Worm (Caenorhabditis elegans) whole organism, L2 larva: Measurements from ENCODE around the gene Y50D4C.5.

Experiments
- C34F6.9 ChIP-seq: fragments of 150-350 bp; optimal IDR thresholded peaks from 2 replicates; lab custom pipeline; 2014; ENCODE audit warnings: missing biosample characterization, missing genetic modification characterization
- F13H6.1 ChIP-seq: sonication (generic microtip); optimal IDR thresholded peaks from 2 replicates; lab custom pipeline; 2016; ENCODE audit warnings: missing genetic modification characterization, missing compliant biosample characterization
- Y55F3AM.14 ChIP-seq: fragments of 200-800 bp; sonication (Bioruptor generic); optimal IDR thresholded peaks from 2 replicates; lab custom pipeline; 2018; ENCODE audit warnings: mild to moderate bottlenecking, missing genetic modification characterization, missing compliant biosample characterization
- alr-1 ChIP-seq: fragments of 150-350 bp; optimal IDR thresholded peaks from 2 replicates; lab custom pipeline; 2014; ENCODE audit warnings: missing biosample characterization, missing genetic modification characterization
- aly-2 ChIP-seq: fragments of 150-350 bp; optimal IDR thresholded peaks from 2 replicates; lab custom pipeline; 2014; ENCODE audit warnings: missing biosample characterization, missing genetic modification characterization
- ama-1 ChIP-seq: fragments of 150-350 bp; optimal IDR thresholded peaks from 2 replicates; lab custom pipeline; 2018; ENCODE audit warnings: inconsistent platforms
- ceh-16 ChIP-seq: fragments of 150-350 bp; optimal IDR thresholded peaks from 2 replicates; lab custom pipeline; 2014; ENCODE audit warnings: missing biosample characterization, missing genetic modification characterization
- ceh-82 ChIP-seq: fragments of 150-350 bp; optimal IDR thresholded peaks from 2 replicates; lab custom pipeline; 2014; ENCODE audit warnings: missing biosample characterization, missing genetic modification characterization
- crh-2 ChIP-seq: sonication (generic microtip); optimal IDR thresholded peaks from 2 replicates; lab custom pipeline; 2017; ENCODE audit warnings: missing biosample characterization, missing genetic modification characterization
- egl-27 ChIP-seq: sonication (generic microtip); optimal IDR thresholded peaks from 3 replicates; lab custom pipeline; 2017; ENCODE audit warnings: missing biosample characterization, missing genetic modification reagents, missing genetic modification characterization
- elt-1 ChIP-seq: fragments of 150-350 bp; optimal IDR thresholded peaks from 2 replicates; lab custom pipeline; 2014; ENCODE audit warnings: missing biosample characterization, missing genetic modification characterization
- elt-3 ChIP-seq: sonication (generic microtip); optimal IDR thresholded peaks from 2 replicates; lab custom pipeline; 2017; ENCODE audit warnings: missing biosample characterization, missing genetic modification characterization
- fos-1 ChIP-seq: fragments of 150-350 bp; optimal IDR thresholded peaks from 2 replicates; lab custom pipeline; 2014; ENCODE audit warnings: missing biosample characterization, missing genetic modification characterization
- lin-11 ChIP-seq: fragments of 150-350 bp; sonication (generic microtip); optimal IDR thresholded peaks from 2 replicates; lab custom pipeline; 2014; ENCODE audit warnings: missing biosample characterization, missing genetic modification characterization, inconsistent platforms, mixed read lengths
- lin-39 ChIP-seq: fragments of 150-350 bp; optimal IDR thresholded peaks from 2 replicates; lab custom pipeline; 2014; ENCODE audit warnings: missing biosample characterization, missing genetic modification reagents, missing genetic modification characterization
- lsy-2 ChIP-seq, 2 experiments: fragments of 150-350 bp in 1 of 2; sonication (generic microtip) in 1 of 2; optimal IDR thresholded peaks; 2 replicates each; lab custom pipeline; 2014 to 2017; ENCODE audit warnings: missing biosample characterization in 2 of 2, missing genetic modification characterization in 2 of 2
- mdl-1 ChIP-seq, 2 experiments: fragments of 150-350 bp in 1 of 2; sonication (generic microtip) in 1 of 2; optimal IDR thresholded peaks; 2 replicates each; lab custom pipeline; 2017; ENCODE audit warnings: missing biosample characterization in 2 of 2, missing genetic modification characterization in 2 of 2
- nhr-10 ChIP-seq: sonication (generic microtip); optimal IDR thresholded peaks from 2 replicates; lab custom pipeline; 2017; ENCODE audit warnings: missing biosample characterization, missing genetic modification characterization
- nhr-11 ChIP-seq: fragments of 150-350 bp; optimal IDR thresholded peaks from 2 replicates; lab custom pipeline; 2014; ENCODE audit warnings: missing biosample characterization, missing genetic modification characterization
- nhr-12 ChIP-seq: fragments of 150-350 bp; optimal IDR thresholded peaks from 2 replicates; lab custom pipeline; 2014; ENCODE audit warnings: missing biosample characterization, missing genetic modification characterization
- nhr-129 ChIP-seq: fragments of 150-350 bp; optimal IDR thresholded peaks from 2 replicates; lab custom pipeline; 2014; ENCODE audit warnings: missing biosample characterization, missing genetic modification characterization
- nhr-21 ChIP-seq: fragments of 150-350 bp; optimal IDR thresholded peaks from 2 replicates; lab custom pipeline; 2014; ENCODE audit warnings: missing biosample characterization, missing genetic modification characterization
- nhr-23 ChIP-seq: fragments of 150-350 bp; optimal IDR thresholded peaks from 2 replicates; lab custom pipeline; 2014; ENCODE audit warnings: missing biosample characterization, missing genetic modification reagents, missing genetic modification characterization
- nhr-237 ChIP-seq: fragments of 150-350 bp; optimal IDR thresholded peaks from 2 replicates; lab custom pipeline; 2014; ENCODE audit warnings: missing biosample characterization, missing genetic modification characterization
- nhr-25 ChIP-seq: fragments of 150-350 bp; sonication (generic microtip); optimal IDR thresholded peaks from 3 replicates; lab custom pipeline; 2014; ENCODE audit warnings: missing biosample characterization, missing genetic modification characterization
- nhr-6 ChIP-seq: fragments of 150-350 bp; optimal IDR thresholded peaks from 2 replicates; lab custom pipeline; 2014; ENCODE audit warnings: missing biosample characterization, missing genetic modification characterization
- peb-1 ChIP-seq: fragments of 150-350 bp; optimal IDR thresholded peaks from 2 replicates; lab custom pipeline; 2014; ENCODE audit warnings: missing biosample characterization, missing genetic modification characterization
- sem-4 ChIP-seq: fragments of 150-350 bp; optimal IDR thresholded peaks from 2 replicates; lab custom pipeline; 2014; ENCODE audit warnings: missing biosample characterization, missing genetic modification reagents, missing genetic modification characterization
- skn-1 ChIP-seq: sonication (generic microtip); optimal IDR thresholded peaks from 2 replicates; lab custom pipeline; 2017; ENCODE audit warnings: missing biosample characterization, missing genetic modification characterization
- sma-3 ChIP-seq: sonication (generic microtip); optimal IDR thresholded peaks from 2 replicates; lab custom pipeline; 2016; ENCODE audit warnings: missing genetic modification reagents, missing genetic modification characterization, missing compliant biosample characterization
- sma-9 ChIP-seq, 2 experiments: fragments of 150-350 bp in 1 of 2; sonication (generic microtip) in 1 of 2; optimal IDR thresholded peaks; 2 replicates each; lab custom pipeline; 2014 to 2016; ENCODE audit warnings: missing genetic modification characterization in 2 of 2, mild to moderate bottlenecking in 1 of 2, missing biosample characterization in 1 of 2, missing compliant biosample characterization in 1 of 2, missing genetic modification reagents in 1 of 2, moderate library complexity in 1 of 2
- snpc-4 ChIP-seq: fragments of 150-350 bp; optimal IDR thresholded peaks from 2 replicates; lab custom pipeline; 2014; ENCODE audit warnings: missing biosample characterization, missing genetic modification characterization
- unc-39 ChIP-seq: fragments of 150-350 bp; optimal IDR thresholded peaks from 2 replicates; lab custom pipeline; 2014; ENCODE audit warnings: missing biosample characterization, missing genetic modification characterization
- unc-55 ChIP-seq: fragments of 150-350 bp; sonication (generic microtip); optimal IDR thresholded peaks from 3 replicates; lab custom pipeline; 2014; ENCODE audit warnings: missing biosample characterization, missing genetic modification reagents, missing genetic modification characterization
- zag-1 ChIP-seq: fragments of 150-350 bp; optimal IDR thresholded peaks from 2 replicates; lab custom pipeline; 2014; ENCODE audit warnings: missing biosample characterization, missing genetic modification characterization
- ztf-1 ChIP-seq: fragments of 200-800 bp; sonication (Bioruptor generic); conservative IDR thresholded peaks from 2 replicates; pipeline ENCODE4 v1.3.6; 2022; ENCODE audit warnings: missing genetic modification characterization, missing compliant biosample characterization
- ztf-11 ChIP-seq: sonication (generic microtip); optimal IDR thresholded peaks from 2 replicates; lab custom pipeline; 2017; ENCODE audit warnings: missing biosample characterization, missing genetic modification characterization
- ztf-4 ChIP-seq: fragments of 150-350 bp; optimal IDR thresholded peaks from 2 replicates; lab custom pipeline; 2014; ENCODE audit warnings: missing biosample characterization, missing genetic modification characterization

The Y50D4C.5 gene

DNA sequence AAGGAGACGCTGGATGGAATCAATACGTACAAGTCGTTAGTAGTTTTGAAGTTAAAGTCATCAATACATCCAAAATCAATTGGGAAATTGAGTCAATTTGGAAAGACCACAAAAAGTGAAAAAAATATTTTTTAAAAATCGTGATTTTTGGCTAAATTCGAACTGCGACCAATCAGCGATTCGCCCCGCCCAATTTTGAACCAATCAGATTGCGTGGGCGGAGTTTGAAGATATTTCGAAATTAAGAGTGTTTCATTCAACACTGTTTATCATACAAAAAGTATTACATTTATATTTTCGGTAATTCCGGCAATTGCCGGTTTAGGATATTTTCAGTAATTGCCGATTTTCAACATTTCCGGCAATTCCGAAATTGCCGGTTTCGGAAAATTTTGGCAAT is 13.7 kb upstream of the Y50D4C.5 start:
- TF ChIP-seq C34F6.9 (tag; lab: Kevin White, UChicago): no peak
- no peak for TF ChIP-seq aly-2 (tag; lab: Kevin White, UChicago)
- no peak for TF ChIP-seq nhr-6 (tag; lab: Kevin White, UChicago)
- TF ChIP-seq nhr-23: no peak
- no peak for TF ChIP-seq lin-11 (tag; lab: Kevin White, UChicago)
- no peak for TF ChIP-seq ceh-82 (tag; lab: Kevin White, UChicago)
- no peak for TF ChIP-seq fos-1 (tag; lab: Kevin White, UChicago)
- TF ChIP-seq nhr-12: no peak

DNA sequence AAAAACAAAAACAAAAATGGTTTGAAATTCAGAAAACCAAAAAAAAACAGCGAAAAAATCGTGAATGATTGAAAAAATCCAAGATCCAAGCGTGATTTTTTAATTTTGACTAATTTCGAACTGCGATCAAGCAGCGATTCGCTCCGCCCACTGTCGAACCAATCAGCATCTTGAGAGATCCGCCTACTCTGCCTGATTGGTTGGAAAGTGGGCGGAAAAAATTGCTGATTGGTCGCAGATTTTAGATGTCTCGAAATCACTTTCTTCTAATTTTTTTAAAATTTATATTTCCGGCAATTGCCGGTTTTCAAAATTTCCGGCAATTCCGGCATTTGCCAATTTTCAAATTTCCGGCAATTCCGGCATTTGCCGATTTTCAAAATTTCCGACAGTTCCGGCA is 11.7 kb upstream of the Y50D4C.5 start:
- TF ChIP-seq mdl-1 (tag; optimal IDR thresholded peaks at IDR 0.05; lab: Kevin White, UChicago): no peak
- no peak for TF ChIP-seq egl-27 (tag; lab: Kevin White, UChicago)
- no peak for TF ChIP-seq F13H6.1
- no peak for TF ChIP-seq lin-39
- no peak for TF ChIP-seq nhr-11 (tag; lab: Kevin White, UChicago)

DNA sequence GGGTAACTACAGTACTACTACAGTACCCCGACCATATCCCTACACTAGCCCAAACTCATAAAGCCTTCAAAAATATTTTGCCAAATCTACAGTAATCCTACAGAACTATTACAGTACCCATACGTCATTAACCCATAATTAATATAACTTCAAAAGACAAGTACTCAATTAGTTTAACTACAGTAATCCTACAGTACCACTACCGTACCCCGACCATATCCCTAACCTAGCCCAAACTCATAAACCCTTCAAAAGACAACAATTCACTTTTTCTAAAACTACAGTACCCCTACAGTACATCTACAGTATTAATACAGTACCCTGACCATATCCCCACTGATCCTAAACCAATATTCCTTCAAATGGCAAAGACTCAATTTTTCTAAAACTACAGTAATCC is 10.1 kb upstream of the Y50D4C.5 start:
- TF ChIP-seq aly-2 (tag; lab: Kevin White, UChicago): no peak
- no peak for TF ChIP-seq ztf-11 (tag; lab: Kevin White, UChicago)
- no peak for TF ChIP-seq nhr-12
- no peak for TF ChIP-seq sma-9 (GFP tag; optimal IDR thresholded peaks at IDR 0.05; lab: Kevin White, UChicago)
- no peak for TF ChIP-seq sma-9 (tag; optimal IDR thresholded peaks at IDR 0.05; lab: Kevin White, UChicago)
- no peak for TF ChIP-seq nhr-10 (tag; lab: Kevin White, UChicago)
- TF ChIP-seq sem-4 (tag; lab: Kevin White, UChicago): no peak
- no peak for TF ChIP-seq snpc-4
- no peak for TF ChIP-seq nhr-237
- no peak for TF ChIP-seq F13H6.1
- no peak for TF ChIP-seq sma-3 (GFP tag; lab: Kevin White, UChicago)
- no peak for TF ChIP-seq ceh-16 (tag; lab: Kevin White, UChicago)
- TF ChIP-seq alr-1 (tag; lab: Kevin White, UChicago): no peak
- no peak for TF ChIP-seq crh-2

DNA sequence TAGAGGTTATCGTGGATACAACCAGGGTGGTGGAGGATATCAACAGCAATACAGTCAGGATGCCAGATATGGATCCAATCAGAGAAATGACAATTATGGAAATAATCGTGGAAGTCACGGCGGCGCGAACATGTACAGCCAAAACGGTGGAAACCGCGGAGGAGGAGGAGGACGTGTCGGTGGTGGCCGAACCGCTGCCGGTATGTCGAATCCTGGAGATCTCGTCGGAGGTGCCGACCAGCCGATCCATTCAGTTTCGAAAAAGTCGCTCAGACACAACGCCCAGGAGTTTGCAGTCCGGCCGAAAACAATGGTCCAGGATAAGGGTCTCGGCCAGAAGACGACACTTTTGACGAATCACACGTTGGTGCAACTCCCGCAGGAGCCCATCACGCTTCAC is 5.5 kb upstream of the Y50D4C.5 start:
- TF ChIP-seq snpc-4 (no peak), sma-3 (GFP tag; lab: Kevin White, UChicago) (no peak), ceh-16 (tag; lab: Kevin White, UChicago) (no peak), elt-3 (tag; lab: Kevin White, UChicago) (no peak), nhr-10 (tag; lab: Kevin White, UChicago) (no peak), ama-1 (lab: Kevin White, UChicago) (no peak), unc-39 (tag; lab: Kevin White, UChicago) (no peak), peb-1 (tag; lab: Kevin White, UChicago) (no peak), zag-1 (tag; lab: Kevin White, UChicago) (no peak), nhr-129 (tag; lab: Kevin White, UChicago) (no peak)

DNA sequence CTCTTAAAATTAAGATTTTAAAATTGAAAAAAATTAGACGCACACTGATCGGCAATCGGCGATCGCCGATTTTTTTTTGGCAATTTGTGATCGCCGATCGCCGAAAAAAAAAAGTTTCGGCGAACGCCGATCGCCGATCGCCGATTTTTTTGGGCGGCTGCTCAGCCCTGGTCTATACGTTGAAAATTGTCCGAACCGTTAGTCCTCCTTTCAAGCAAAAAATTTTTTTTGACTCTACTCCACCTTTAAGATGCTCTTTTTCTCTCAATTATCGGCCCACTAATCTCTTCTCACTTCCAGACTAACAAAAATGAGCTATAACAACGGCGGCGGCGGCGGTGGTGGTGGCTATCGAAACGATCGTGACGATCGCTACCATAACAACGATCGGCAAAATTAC is 5.0 kb upstream of the Y50D4C.5 start, which contains the start of gene ergo-1:
ergo-1 (plus strand) TSS at position 301 of the 400 bp plus-strand sequence.
- no peak for TF ChIP-seq Y55F3AM.14 (GFP tag; lab: Kevin White, UChicago)

DNA sequence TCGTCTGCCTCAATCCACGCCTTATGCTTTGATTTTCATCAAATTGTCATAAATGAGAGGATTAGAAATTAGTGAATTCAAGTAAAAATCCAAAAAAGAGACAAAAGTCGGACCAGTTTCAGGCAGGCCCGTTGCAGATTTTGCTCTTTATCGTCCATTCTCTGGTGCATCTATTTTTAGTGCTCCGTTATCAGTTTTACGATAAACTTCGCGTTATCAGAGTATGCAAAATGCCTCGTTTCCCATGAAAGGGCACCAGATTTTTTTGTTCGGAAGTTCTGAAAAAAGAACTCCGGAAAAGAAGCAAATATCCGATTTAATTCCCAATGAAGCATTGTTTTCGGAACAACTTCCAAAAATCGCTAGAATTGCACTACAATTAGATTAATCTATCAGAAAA is 2.3 kb upstream of the Y50D4C.5 start:
- peak; percentile 27 for TF ChIP-seq fos-1 (tag; lab: Kevin White, UChicago)
- TF ChIP-seq lin-11 (tag; lab: Kevin White, UChicago): no peak

DNA sequence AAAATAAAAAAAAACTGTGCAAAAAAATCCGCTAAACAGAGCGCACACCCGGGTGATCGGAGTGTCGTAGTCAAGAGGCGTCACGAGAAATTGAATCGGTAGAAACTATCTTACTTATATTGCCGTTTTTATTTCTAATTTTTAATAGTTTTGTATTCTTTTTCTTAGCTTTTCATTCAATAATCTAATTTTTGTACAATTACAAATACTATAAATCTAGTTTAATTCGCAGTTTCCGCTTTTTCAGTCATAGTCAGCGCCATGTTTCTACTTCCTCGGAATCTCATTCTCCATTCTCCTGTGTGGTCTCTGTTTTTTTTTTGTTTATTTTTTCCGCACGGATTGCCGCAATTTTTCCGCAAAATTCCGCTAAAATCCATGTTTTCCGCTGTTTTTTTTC is 282 bp upstream of the Y50D4C.5 start:
- peak; percentile 53 for TF ChIP-seq crh-2
- TF ChIP-seq unc-55: peak; percentile 81
- TF ChIP-seq mdl-1 (tag; optimal IDR thresholded peaks at IDR 0.05; lab: Kevin White, UChicago): no peak
- TF ChIP-seq sma-3 (GFP tag; lab: Kevin White, UChicago): peak; percentile 84
- no peak for TF ChIP-seq alr-1 (tag; lab: Kevin White, UChicago)
- no peak for TF ChIP-seq lin-39
- TF ChIP-seq lsy-2 (tag; optimal IDR thresholded peaks at IDR 0.05; lab: Kevin White, UChicago): peak; percentile 37 to 77
- no peak for TF ChIP-seq ceh-16 (tag; lab: Kevin White, UChicago)
- TF ChIP-seq C34F6.9 (tag; lab: Kevin White, UChicago): peak; percentile 82
- TF ChIP-seq zag-1 (tag; lab: Kevin White, UChicago): no peak
- TF ChIP-seq ceh-82 (tag; lab: Kevin White, UChicago): no peak
- peak; percentile 11 for TF ChIP-seq nhr-21 (tag; lab: Kevin White, UChicago)
- TF ChIP-seq Y55F3AM.14 (GFP tag; lab: Kevin White, UChicago): peak; percentile 51
- TF ChIP-seq unc-39 (tag; lab: Kevin White, UChicago): no peak
- TF ChIP-seq nhr-6 (tag; lab: Kevin White, UChicago): peak; percentile 31
- TF ChIP-seq nhr-129 (tag; lab: Kevin White, UChicago): peak; percentile 49
- TF ChIP-seq fos-1 (tag; lab: Kevin White, UChicago): peak; percentile 15
- TF ChIP-seq aly-2 (tag; lab: Kevin White, UChicago): no peak
- TF ChIP-seq ztf-4 (tag; lab: Kevin White, UChicago): no peak
- peak; percentile 75 for TF ChIP-seq F13H6.1
- no peak for TF ChIP-seq skn-1
- no peak for TF ChIP-seq elt-1
- peak; percentile 74 for TF ChIP-seq nhr-25
- TF ChIP-seq nhr-23: no peak
- TF ChIP-seq lin-11 (tag; lab: Kevin White, UChicago): no peak
- no peak for TF ChIP-seq ztf-1 (GFP tag; lab: Robert Waterston, UW)
